Worm (Caenorhabditis elegans) whole organism, L2 larva: ENCODE results near the gene ver-1.

ENCODE experiments used
- C34F6.9 ChIP-seq: fragments of 150-350 bp; optimal IDR thresholded peaks from 2 replicates; lab custom pipeline; 2014; ENCODE audit warnings: missing biosample characterization, missing genetic modification characterization
- F13H6.1 ChIP-seq: sonication (generic microtip); optimal IDR thresholded peaks from 2 replicates; lab custom pipeline; 2016; ENCODE audit warnings: missing genetic modification characterization, missing compliant biosample characterization
- R02D3.7 ChIP-seq: fragments of 150-350 bp; optimal IDR thresholded peaks from 2 replicates; lab custom pipeline; 2014; ENCODE audit warnings: missing biosample characterization, missing genetic modification characterization
- ZK546.5 ChIP-seq: sonication (generic microtip); optimal IDR thresholded peaks from 2 replicates; lab custom pipeline; 2017; ENCODE audit warnings: missing biosample characterization, missing genetic modification characterization
- alr-1 ChIP-seq: fragments of 150-350 bp; optimal IDR thresholded peaks from 2 replicates; lab custom pipeline; 2014; ENCODE audit warnings: missing biosample characterization, missing genetic modification characterization
- aly-2 ChIP-seq: fragments of 150-350 bp; optimal IDR thresholded peaks from 2 replicates; lab custom pipeline; 2014; ENCODE audit warnings: missing biosample characterization, missing genetic modification characterization
- ama-1 ChIP-seq: fragments of 150-350 bp; optimal IDR thresholded peaks from 2 replicates; lab custom pipeline; 2018; ENCODE audit warnings: inconsistent platforms
- ceh-82 ChIP-seq: fragments of 150-350 bp; optimal IDR thresholded peaks from 2 replicates; lab custom pipeline; 2014; ENCODE audit warnings: missing biosample characterization, missing genetic modification characterization
- crh-2 ChIP-seq: sonication (generic microtip); optimal IDR thresholded peaks from 2 replicates; lab custom pipeline; 2017; ENCODE audit warnings: missing biosample characterization, missing genetic modification characterization
- dmd-4 ChIP-seq: sonication (generic microtip); optimal IDR thresholded peaks from 2 replicates; lab custom pipeline; 2017; ENCODE audit warnings: missing biosample characterization, missing genetic modification characterization
- egl-27 ChIP-seq: sonication (generic microtip); optimal IDR thresholded peaks from 3 replicates; lab custom pipeline; 2017; ENCODE audit warnings: missing biosample characterization, missing genetic modification reagents, missing genetic modification characterization
- elt-1 ChIP-seq: fragments of 150-350 bp; optimal IDR thresholded peaks from 2 replicates; lab custom pipeline; 2014; ENCODE audit warnings: missing biosample characterization, missing genetic modification characterization
- elt-3 ChIP-seq: sonication (generic microtip); optimal IDR thresholded peaks from 2 replicates; lab custom pipeline; 2017; ENCODE audit warnings: missing biosample characterization, missing genetic modification characterization
- fos-1 ChIP-seq: fragments of 150-350 bp; optimal IDR thresholded peaks from 2 replicates; lab custom pipeline; 2014; ENCODE audit warnings: missing biosample characterization, missing genetic modification characterization
- gmeb-1 ChIP-seq: fragments of 150-350 bp; optimal IDR thresholded peaks from 2 replicates; lab custom pipeline; 2014; ENCODE audit warnings: missing biosample characterization, missing genetic modification characterization
- lin-11 ChIP-seq: fragments of 150-350 bp; sonication (generic microtip); optimal IDR thresholded peaks from 2 replicates; lab custom pipeline; 2014; ENCODE audit warnings: missing biosample characterization, missing genetic modification characterization, inconsistent platforms, mixed read lengths
- lin-13 ChIP-seq: fragments of 150-350 bp; optimal IDR thresholded peaks from 2 replicates; lab custom pipeline; 2014; ENCODE audit warnings: missing biosample characterization, missing genetic modification reagents, missing genetic modification characterization
- lsy-2 ChIP-seq, 2 experiments: fragments of 150-350 bp in 1 of 2; sonication (generic microtip) in 1 of 2; optimal IDR thresholded peaks; 2 replicates each; lab custom pipeline; 2014 to 2017; ENCODE audit warnings: missing biosample characterization in 2 of 2, missing genetic modification characterization in 2 of 2
- mbf-1 ChIP-seq: sonication (generic microtip); optimal IDR thresholded peaks from 2 replicates; lab custom pipeline; 2017; ENCODE audit warnings: missing biosample characterization, missing genetic modification characterization
- mdl-1 ChIP-seq, 2 experiments: fragments of 150-350 bp in 1 of 2; sonication (generic microtip) in 1 of 2; optimal IDR thresholded peaks; 2 replicates each; lab custom pipeline; 2017; ENCODE audit warnings: missing biosample characterization in 2 of 2, missing genetic modification characterization in 2 of 2
- nhr-10 ChIP-seq: sonication (generic microtip); optimal IDR thresholded peaks from 2 replicates; lab custom pipeline; 2017; ENCODE audit warnings: missing biosample characterization, missing genetic modification characterization
- nhr-12 ChIP-seq: fragments of 150-350 bp; optimal IDR thresholded peaks from 2 replicates; lab custom pipeline; 2014; ENCODE audit warnings: missing biosample characterization, missing genetic modification characterization
- nhr-21 ChIP-seq: fragments of 150-350 bp; optimal IDR thresholded peaks from 2 replicates; lab custom pipeline; 2014; ENCODE audit warnings: missing biosample characterization, missing genetic modification characterization
- nhr-23 ChIP-seq: fragments of 150-350 bp; optimal IDR thresholded peaks from 2 replicates; lab custom pipeline; 2014; ENCODE audit warnings: missing biosample characterization, missing genetic modification reagents, missing genetic modification characterization
- nhr-25 ChIP-seq: fragments of 150-350 bp; sonication (generic microtip); optimal IDR thresholded peaks from 3 replicates; lab custom pipeline; 2014; ENCODE audit warnings: missing biosample characterization, missing genetic modification characterization
- nhr-6 ChIP-seq: fragments of 150-350 bp; optimal IDR thresholded peaks from 2 replicates; lab custom pipeline; 2014; ENCODE audit warnings: missing biosample characterization, missing genetic modification characterization
- nhr-77 ChIP-seq: fragments of 150-350 bp; optimal IDR thresholded peaks from 2 replicates; lab custom pipeline; 2014; ENCODE audit warnings: missing biosample characterization, missing genetic modification characterization
- sem-4 ChIP-seq: fragments of 150-350 bp; optimal IDR thresholded peaks from 2 replicates; lab custom pipeline; 2014; ENCODE audit warnings: missing biosample characterization, missing genetic modification reagents, missing genetic modification characterization
- skn-1 ChIP-seq: sonication (generic microtip); optimal IDR thresholded peaks from 2 replicates; lab custom pipeline; 2017; ENCODE audit warnings: missing biosample characterization, missing genetic modification characterization
- sma-3 ChIP-seq: sonication (generic microtip); optimal IDR thresholded peaks from 2 replicates; lab custom pipeline; 2016; ENCODE audit warnings: missing genetic modification reagents, missing genetic modification characterization, missing compliant biosample characterization
- unc-39 ChIP-seq: fragments of 150-350 bp; optimal IDR thresholded peaks from 2 replicates; lab custom pipeline; 2014; ENCODE audit warnings: missing biosample characterization, missing genetic modification characterization
- unc-55 ChIP-seq: fragments of 150-350 bp; sonication (generic microtip); optimal IDR thresholded peaks from 3 replicates; lab custom pipeline; 2014; ENCODE audit warnings: missing biosample characterization, missing genetic modification reagents, missing genetic modification characterization
- unc-62 ChIP-seq: fragments of 150-350 bp; optimal IDR thresholded peaks from 2 replicates; lab custom pipeline; 2014; ENCODE audit warnings: missing biosample characterization, missing genetic modification reagents, missing genetic modification characterization
- zag-1 ChIP-seq: fragments of 150-350 bp; optimal IDR thresholded peaks from 2 replicates; lab custom pipeline; 2014; ENCODE audit warnings: missing biosample characterization, missing genetic modification characterization
- ztf-1 ChIP-seq: fragments of 200-800 bp; sonication (Bioruptor generic); conservative IDR thresholded peaks from 2 replicates; pipeline ENCODE4 v1.3.6; 2022; ENCODE audit warnings: missing genetic modification characterization, missing compliant biosample characterization
- ztf-11 ChIP-seq: sonication (generic microtip); optimal IDR thresholded peaks from 2 replicates; lab custom pipeline; 2017; ENCODE audit warnings: missing biosample characterization, missing genetic modification characterization

ver-1 gene

ce11 chrIII:178126-178525 lies 21.5 kb downstream of the ver-1 start:
- TF ChIP-seq nhr-10 (no peak), nhr-25 (tag; lab: Kevin White, UChicago) (no peak), aly-2 (tag; lab: Kevin White, UChicago) (no peak), nhr-6 (tag; lab: Kevin White, UChicago) (no peak), sem-4 (tag; lab: Kevin White, UChicago) (no peak), elt-3 (tag; lab: Kevin White, UChicago) (no peak), gmeb-1 (tag; lab: Kevin White, UChicago) (no peak), zag-1 (tag; lab: Kevin White, UChicago) (no peak), sma-3 (GFP tag; lab: Kevin White, UChicago) (no peak), unc-55 (GFP tag; lab: Kevin White, UChicago) (no peak)

DNA sequence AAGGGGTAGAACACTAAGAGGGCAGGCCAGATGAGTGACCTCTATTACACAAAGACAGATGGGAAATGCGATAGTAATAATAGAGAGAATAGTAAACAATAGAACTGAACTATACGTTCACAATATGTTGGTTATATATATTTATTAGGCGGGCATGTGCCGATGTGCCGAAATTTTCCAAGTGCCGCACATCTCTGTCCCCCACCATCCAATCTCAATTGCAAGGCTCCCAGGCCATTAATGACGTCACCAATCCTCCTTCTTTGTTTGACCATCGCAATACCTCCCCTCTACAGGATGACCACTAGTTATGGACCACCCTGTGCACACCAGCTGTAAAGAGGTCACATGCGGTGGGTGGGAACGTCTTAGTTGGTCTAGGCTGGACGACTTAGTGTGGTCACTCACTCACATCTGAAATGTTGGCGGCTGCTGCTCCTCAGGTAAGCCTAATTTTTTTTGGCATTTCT lies 22.5 kb downstream of the ver-1 start, which contains the start of gene F40G9.6:
F40G9.6 (plus strand) TSS at position 420 of the 470 bp plus-strand sequence.
- TF ChIP-seq elt-1 (tag; lab: Kevin White, UChicago) (no peak), gmeb-1 (tag; lab: Kevin White, UChicago) (no peak), alr-1 (tag; lab: Kevin White, UChicago) (no peak), ceh-82 (tag; lab: Kevin White, UChicago) (no peak), egl-27 (no peak), C34F6.9 (tag; lab: Kevin White, UChicago) (no peak), R02D3.7 (tag; lab: Kevin White, UChicago) (no peak)

DNA sequence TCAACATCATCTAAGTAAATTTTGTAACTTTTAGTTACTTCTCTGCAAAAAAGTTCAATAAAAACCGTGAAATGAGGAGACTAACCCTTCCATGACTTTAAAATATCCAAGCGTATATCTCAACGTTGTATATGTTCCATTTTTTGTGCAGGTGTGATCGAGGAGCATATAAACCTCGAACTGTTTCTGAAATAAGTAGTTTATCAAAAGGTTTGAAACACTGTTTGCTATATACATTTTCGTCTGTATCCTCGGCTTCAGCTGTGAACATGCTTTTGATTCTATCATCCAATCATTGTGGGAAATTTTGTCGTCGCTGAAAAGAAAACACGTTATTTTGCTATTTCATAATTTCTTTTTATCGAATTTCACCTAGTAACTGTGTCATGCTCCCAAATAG lies 24.3 kb downstream of the ver-1 start, which contains the start of gene F40G9.5:
F40G9.5 (plus strand) TSS at position 301 of the 400 bp plus-strand sequence.
- TF ChIP-seq dmd-4 (tag; lab: Kevin White, UChicago) (no peak), sma-3 (GFP tag; lab: Kevin White, UChicago) (no peak), C34F6.9 (tag; lab: Kevin White, UChicago) (no peak), unc-62 (GFP tag; lab: Kevin White, UChicago) (no peak), alr-1 (tag; lab: Kevin White, UChicago) (no peak), gmeb-1 (tag; lab: Kevin White, UChicago) (no peak), nhr-77 (tag; lab: Kevin White, UChicago) (no peak), lsy-2 (tag; optimal IDR thresholded peaks at IDR 0.05; lab: Kevin White, UChicago) (no peak), nhr-21 (no peak), crh-2 (no peak), mdl-1 (tag; optimal IDR thresholded peaks at IDR 0.05; lab: Kevin White, UChicago) (no peak), ztf-1 (GFP tag; lab: Robert Waterston, UW) (no peak), nhr-12 (no peak)

DNA sequence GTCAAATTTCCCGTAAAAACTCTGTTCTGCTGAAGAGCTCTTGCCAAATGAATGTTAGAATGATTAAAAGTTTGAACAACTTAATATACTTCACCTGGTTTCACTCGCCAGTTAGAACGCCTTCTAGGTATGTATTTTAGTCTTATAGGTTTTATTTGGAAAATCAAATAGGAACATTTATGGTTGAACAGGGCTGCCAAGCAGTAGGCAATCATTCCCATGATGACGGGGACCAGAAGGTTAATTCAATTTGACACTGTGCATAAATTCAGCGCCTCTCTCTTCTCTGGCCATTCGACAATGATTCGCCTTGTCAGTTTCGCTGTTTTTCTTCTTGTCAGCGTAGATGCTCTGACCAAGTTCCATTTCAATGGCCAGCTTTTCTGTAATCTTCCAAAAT lies 25.5 kb downstream of the ver-1 start, which contains the start of gene F40G9.15:
F40G9.15 (plus strand) TSS at position 301 of the 400 bp plus-strand sequence.
- TF ChIP-seq ama-1 (lab: Kevin White, UChicago) (no peak), elt-3 (tag; lab: Kevin White, UChicago) (no peak), unc-62 (GFP tag; lab: Kevin White, UChicago) (no peak), lsy-2 (tag; optimal IDR thresholded peaks at IDR 0.05; lab: Kevin White, UChicago) (no peak)

- TF ChIP-seq nhr-77 (tag; lab: Kevin White, UChicago) (no peak), nhr-23 (tag; lab: Kevin White, UChicago) (no peak), fos-1 (tag; lab: Kevin White, UChicago) (peak; percentile 35)
Measured at ce11 chrIII:183072-183471, 26.4 kb downstream of the ver-1 start.

DNA sequence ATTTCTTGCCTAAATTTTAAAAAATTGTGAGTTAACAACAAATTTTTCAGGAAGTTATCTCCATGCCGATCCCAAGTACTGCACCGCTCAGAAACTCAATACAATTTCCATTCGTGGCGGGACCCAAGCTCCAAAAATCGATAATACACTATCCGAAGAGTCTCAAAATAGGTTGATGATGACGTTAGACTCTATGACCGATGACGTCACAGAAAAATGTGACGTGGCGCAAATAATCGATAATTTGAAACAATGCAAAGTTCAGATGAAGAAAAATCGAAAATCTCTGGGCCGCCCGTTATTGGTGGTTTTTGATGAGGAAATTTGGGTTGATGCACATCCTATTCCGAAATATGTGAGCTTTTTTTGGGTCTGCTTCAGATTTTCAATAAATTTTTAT lies 27.7 kb downstream of the ver-1 start:
- TF ChIP-seq unc-39 (tag; lab: Kevin White, UChicago) = no peak
- TF ChIP-seq, all 48 proteins: peak for 0

DNA sequence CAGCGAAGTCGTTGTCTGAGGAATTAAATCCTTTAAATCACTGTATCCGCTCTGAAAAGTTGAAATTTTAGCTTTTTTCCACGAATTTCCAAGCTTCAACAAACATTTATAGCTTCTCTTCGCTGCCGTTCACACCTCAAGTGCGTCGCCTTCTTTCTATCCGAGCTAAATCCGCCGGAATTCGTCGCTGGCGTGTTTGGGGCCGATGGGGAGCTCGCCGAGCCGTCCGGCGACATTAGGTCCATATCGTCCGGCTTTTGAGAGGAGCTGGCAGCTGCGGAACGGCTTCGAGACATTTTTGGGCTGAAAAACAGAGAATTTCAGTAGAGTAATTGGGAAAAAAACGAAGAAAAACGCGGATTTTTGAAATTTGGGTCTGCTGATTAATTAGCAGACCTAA lies 31.2 kb downstream of the ver-1 start, which contains the start of gene mxl-2:
mxl-2 (minus strand) TSS at position 303 of the 400 bp plus-strand sequence.
- TF ChIP-seq elt-3 (tag; lab: Kevin White, UChicago) = no peak
- TF ChIP-seq ztf-11 (tag; lab: Kevin White, UChicago) = no peak
- no peak for TF ChIP-seq lin-13
- no peak for TF ChIP-seq F13H6.1 (tag; lab: Kevin White, UChicago)
- no peak for TF ChIP-seq skn-1 (tag; lab: Kevin White, UChicago)
- no peak for TF ChIP-seq zag-1 (tag; lab: Kevin White, UChicago)
- no peak for TF ChIP-seq gmeb-1 (tag; lab: Kevin White, UChicago)
- no peak for TF ChIP-seq nhr-25 (tag; lab: Kevin White, UChicago)
- TF ChIP-seq nhr-10 = no peak
- TF ChIP-seq ZK546.5 (tag; lab: Kevin White, UChicago) = no peak
- no peak for TF ChIP-seq egl-27
- TF ChIP-seq mbf-1 = no peak
- no peak for TF ChIP-seq sem-4 (tag; lab: Kevin White, UChicago)
- no peak for TF ChIP-seq mdl-1 (tag; optimal IDR thresholded peaks at IDR 0.05; lab: Kevin White, UChicago)
- no peak for TF ChIP-seq lin-11 (tag; lab: Kevin White, UChicago)
- TF ChIP-seq fos-1 (tag; lab: Kevin White, UChicago) = no peak
